Fruit fly (Drosophila melanogaster) whole organism, pupa: ENCODE measurements around the gene CG34251.

ENCODE experiments used
- CG10348 ChIP-seq: fragments of 200-800 bp; sonication (Bioruptor generic); IDR thresholded peaks from 2 replicates; pipeline ENCODE4 v1.3.6; 2022; ENCODE audit warnings: missing biosample characterization, missing genetic modification characterization
- CG12605 ChIP-seq: fragments of 200-800 bp; sonication (Bioruptor generic); IDR thresholded peaks from 2 replicates; pipeline ENCODE4 v1.3.6; 2022; ENCODE audit warnings: missing biosample characterization, missing genetic modification characterization
- CG13204 ChIP-seq: fragments of 200-800 bp; sonication (Bioruptor generic); optimal IDR thresholded peaks from 2 replicates; lab custom pipeline; 2018; ENCODE audit warnings: missing biosample characterization, mild to moderate bottlenecking, missing genetic modification characterization, moderate library complexity
- CG14655 ChIP-seq: fragments of 200-800 bp; sonication (Bioruptor generic); optimal IDR thresholded peaks from 3 replicates; lab custom pipeline; 2017; ENCODE audit warnings: mild to moderate bottlenecking, missing biosample characterization, missing genetic modification reagents, missing genetic modification characterization
- CG17806 ChIP-seq: fragments of 200-800 bp; sonication (Bioruptor generic); optimal IDR thresholded peaks from 2 replicates; lab custom pipeline; 2018; ENCODE audit warnings: missing biosample characterization, mild to moderate bottlenecking, missing genetic modification characterization, moderate library complexity
- CG32121 ChIP-seq: fragments of 200-800 bp; sonication (Bioruptor generic); IDR thresholded peaks from 2 replicates; pipeline ENCODE4 v1.3.6; 2022; ENCODE audit warnings: missing biosample characterization, missing genetic modification characterization
- CG34367 ChIP-seq: fragments of 200-800 bp; sonication (Bioruptor generic); optimal IDR thresholded peaks from 2 replicates; lab custom pipeline; 2018; ENCODE audit warnings: missing biosample characterization, mild to moderate bottlenecking, missing genetic modification characterization
- CG4496 ChIP-seq: fragments of 200-800 bp; sonication (Bioruptor generic); IDR thresholded peaks from 3 replicates; pipeline ENCODE4 v1.3.6; 2022; ENCODE audit warnings: missing biosample characterization, missing genetic modification characterization
- CG8159 ChIP-seq: fragments of 200-800 bp; sonication (Bioruptor generic); optimal IDR thresholded peaks from 3 replicates; lab custom pipeline; 2018; ENCODE audit warnings: missing biosample characterization, mild to moderate bottlenecking, missing genetic modification characterization, moderate library complexity
- CG8301 ChIP-seq: fragments of 200-800 bp; sonication (Bioruptor generic); optimal IDR thresholded peaks from 2 replicates; lab custom pipeline; 2018; ENCODE audit warnings: missing biosample characterization, mild to moderate bottlenecking, missing genetic modification characterization
- D1 ChIP-seq: fragments of 200-800 bp; sonication (Bioruptor generic); optimal IDR thresholded peaks from 2 replicates; lab custom pipeline; 2018; ENCODE audit warnings: missing biosample characterization, mild to moderate bottlenecking, missing genetic modification characterization, moderate library complexity
- EcR ChIP-seq: fragments of 200-800 bp; sonication (Bioruptor generic); optimal IDR thresholded peaks from 3 replicates; lab custom pipeline; 2019; ENCODE audit warnings: missing biosample characterization, missing genetic modification characterization, mild to moderate bottlenecking, moderate library complexity, missing genetic modification reagents
- Ets98B ChIP-seq: fragments of 200-800 bp; sonication (Bioruptor generic); IDR thresholded peaks from 2 replicates; pipeline ENCODE4 v1.3.6; 2022; ENCODE audit warnings: missing biosample characterization, missing genetic modification characterization
- Pif1A ChIP-seq: fragments of 200-800 bp; sonication (Bioruptor generic); optimal IDR thresholded peaks from 3 replicates; lab custom pipeline; 2016; ENCODE audit warnings: missing biosample characterization, missing genetic modification characterization
- Pif1B ChIP-seq: fragments of 200-800 bp; sonication (Bioruptor generic); optimal IDR thresholded peaks from 3 replicates; lab custom pipeline; 2016; ENCODE audit warnings: missing biosample characterization, missing genetic modification characterization
- Snoo ChIP-seq: fragments of 200-800 bp; sonication (Bioruptor generic); optimal IDR thresholded peaks from 3 replicates; lab custom pipeline; 2017; ENCODE audit warnings: missing biosample characterization, mild to moderate bottlenecking, missing genetic modification characterization, inconsistent platforms
- fd96Ca ChIP-seq: fragments of 200-800 bp; sonication (Bioruptor generic); IDR thresholded peaks from 3 replicates; pipeline ENCODE4 v1.3.6; 2022; ENCODE audit warnings: missing biosample characterization, missing genetic modification characterization
- gl ChIP-seq: fragments of 200-800 bp; sonication (Bioruptor generic); optimal IDR thresholded peaks from 2 replicates; lab custom pipeline; 2018; ENCODE audit warnings: missing biosample characterization, mild to moderate bottlenecking, missing genetic modification characterization

The CG34251 gene

dm6 chr3L:17668945-17669779 is 2.3 kb upstream of the CG34251 start, which contains the start of gene Crtc:
TSS of gene Crtc (minus strand) at chr3L:17669234.
- TF ChIP-seq CG8159 (tag; lab: Kevin White, UChicago) (no peak), Pif1A (GFP tag; lab: Kevin White, UChicago) (peak; percentile 12), CG12605 (no peak), EcR (GFP tag; lab: Kevin White, UChicago) (peak; percentile 13), D1 (peak; percentile 51)
- TF ChIP-seq, all 21 proteins: peak for 3

- TF ChIP-seq Pif1B (GFP tag; lab: Kevin White, UChicago) (no peak), CG17806 (tag; lab: Kevin White, UChicago) (no peak), CG10348 (GFP tag; lab: Robert Waterston, UW) (no peak), CG32121 (GFP tag; lab: Robert Waterston, UW) (no peak), CG8159 (tag; lab: Kevin White, UChicago) (no peak), CG13204 (GFP tag; lab: Kevin White, UChicago) (no peak), CG14655 (GFP tag; lab: Kevin White, UChicago) (no peak), EcR (GFP tag; lab: Kevin White, UChicago) (no peak), CG12605 (no peak), CG34367 (tag; lab: Kevin White, UChicago) (no peak), CG8301 (tag; lab: Kevin White, UChicago) (no peak), fd96Ca (GFP tag; lab: Robert Waterston, UW) (no peak), Snoo (no peak)
Measured at dm6 chr3L:17671768-17672167, 346 bp downstream of the CG34251 start.

DNA sequence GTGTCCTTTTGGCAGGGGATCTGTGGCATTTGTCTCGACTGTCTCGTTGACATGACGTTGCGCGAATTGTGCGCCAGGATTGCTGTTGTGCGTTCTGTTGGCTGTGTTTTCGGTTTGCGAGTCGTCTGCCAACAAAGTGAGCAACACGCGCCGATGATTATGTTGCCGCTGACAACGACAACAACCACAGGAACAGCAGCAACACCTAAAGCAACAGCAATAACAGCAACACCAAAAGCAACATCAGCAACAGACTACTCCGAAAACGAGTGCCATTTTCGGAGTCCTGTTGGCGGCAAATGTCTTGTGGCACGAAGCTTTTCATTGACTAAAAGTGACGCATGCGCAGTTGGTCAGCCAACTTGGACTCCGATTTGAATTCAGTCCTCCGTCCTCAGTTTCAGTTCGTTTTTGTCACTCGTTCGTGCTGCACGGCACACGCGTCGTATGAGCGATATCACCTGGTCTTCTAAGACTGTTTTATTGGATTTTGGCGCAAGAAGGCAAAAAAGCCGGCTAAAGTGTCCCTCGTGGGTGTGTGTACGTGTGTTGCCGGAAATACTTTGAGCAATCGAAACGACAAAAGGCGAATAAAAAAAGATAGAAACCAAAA is 18.3 kb downstream of the CG34251 start, which contains the start of gene Ccn:
Gene Ccn, plus strand, starts transcription at position 437 of the 613 bp plus-strand sequence.
- TF ChIP-seq CG14655 (GFP tag; lab: Kevin White, UChicago) = no peak
- TF ChIP-seq CG34367 (tag; lab: Kevin White, UChicago) = no peak
- no peak for TF ChIP-seq EcR (GFP tag; lab: Kevin White, UChicago)
- no peak for TF ChIP-seq Pif1B (GFP tag; lab: Kevin White, UChicago)

- TF ChIP-seq Ets98B (no peak), CG4496 (no peak), CG10348 (GFP tag; lab: Robert Waterston, UW) (no peak), gl (no peak), CG8301 (tag; lab: Kevin White, UChicago) (no peak), EcR (GFP tag; lab: Kevin White, UChicago) (no peak), CG12605 (no peak), CG8159 (tag; lab: Kevin White, UChicago) (no peak), Snoo (no peak), CG34367 (tag; lab: Kevin White, UChicago) (no peak)
Measured at dm6 chr3L:17719754-17720153, 48.3 kb downstream of the CG34251 start, which contains the start of gene CheB74a. TSS of gene CheB74a (minus strand) at chr3L:17719854.

DNA sequence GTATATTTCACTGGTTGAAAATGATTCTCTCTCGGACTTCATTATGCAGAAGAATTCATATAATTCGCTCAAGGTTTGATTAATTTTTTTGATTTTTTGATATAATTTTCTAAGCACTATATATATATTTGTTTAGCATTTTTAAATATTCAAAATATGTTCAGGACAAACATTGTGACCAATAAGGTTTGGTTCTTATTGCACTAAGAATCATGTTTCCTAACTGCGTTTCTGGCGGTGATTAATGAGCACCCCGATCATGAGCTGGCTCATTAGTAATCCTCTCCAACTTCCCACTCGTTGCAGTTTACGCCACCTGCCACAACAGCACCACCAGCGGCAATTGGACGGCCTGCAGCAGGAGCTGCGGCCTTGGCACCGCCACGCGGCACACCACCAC is 57.9 kb downstream of the CG34251 start, which contains the start of gene CG6052:
Gene CG6052, minus strand, starts transcription at position 101 of the 400 bp plus-strand sequence.
- TF ChIP-seq CG32121 (GFP tag; lab: Robert Waterston, UW) = no peak
